Fruit fly (Drosophila melanogaster) whole organism, wandering third instar larva: ENCODE data around the gene cyr.

Experiments
- Abd-B ChIP-seq: fragments of >200 bp; optimal IDR thresholded peaks from 2 replicates; lab custom pipeline; 2017; ENCODE audit warnings: missing biosample characterization, missing genetic modification characterization
- CG9705 ChIP-seq: fragments of 200-800 bp; sonication (Bioruptor generic); optimal IDR thresholded peaks from 2 replicates; lab custom pipeline; 2018; ENCODE audit warnings: missing biosample characterization, mild to moderate bottlenecking, missing genetic modification characterization
- Hr78 ChIP-seq: fragments of >200 bp; optimal IDR thresholded peaks from 2 replicates; lab custom pipeline; 2017; ENCODE audit warnings: missing biosample characterization, missing genetic modification characterization
- Myc ChIP-seq: fragments of >200 bp; optimal IDR thresholded peaks from 2 replicates; lab custom pipeline; 2017
- N ChIP-seq: fragments of >200 bp; optimal IDR thresholded peaks from 2 replicates; lab custom pipeline; 2018; ENCODE audit warnings: missing biosample characterization, missing external identifiers, missing genetic modification characterization
- OdsH ChIP-seq: fragments of 200-800 bp; sonication (Bioruptor generic); optimal IDR thresholded peaks from 2 replicates; lab custom pipeline; 2016; ENCODE audit warnings: missing biosample characterization, mild to moderate bottlenecking, missing genetic modification characterization
- dl ChIP-seq, 2 experiments: fragments of 175-275, 200-275 bp in 1 of 2; fragments of 200-275 bp in 1 of 2; sonication (Bioruptor generic); optimal IDR thresholded peaks; lab custom pipeline; 2018; ENCODE audit warnings: mild to moderate bottlenecking in 2 of 2, missing biosample characterization in 2 of 2, missing genetic modification characterization in 2 of 2, moderate library complexity in 2 of 2; ENCODE audit not compliant: partially characterized antibody in 2 of 2, insufficient read depth in 1 of 2
- pan ChIP-seq: fragments of >200 bp; optimal IDR thresholded peaks from 2 replicates; lab custom pipeline; 2017
- psq ChIP-seq: fragments of 200-800 bp; sonication (Bioruptor generic); optimal IDR thresholded peaks from 3 replicates; lab custom pipeline; 2017; ENCODE audit warnings: missing biosample characterization, mild to moderate bottlenecking, missing genetic modification characterization, moderate library complexity
- usp ChIP-seq: fragments of >200 bp; optimal IDR thresholded peaks from 2 replicates; lab custom pipeline; 2017; ENCODE audit warnings: missing biosample characterization, missing genetic modification characterization

- TF ChIP-seq usp (no peak), Hr78 (GFP tag; lab: Kevin White, UChicago) (no peak), psq (GFP tag; lab: Kevin White, UChicago) (no peak), Abd-B (no peak), pan (no peak), dl (GFP tag; optimal IDR thresholded peaks at IDR 0.05; lab: Kevin White, UChicago; ENCODE audit: insufficient read depth in 1 of 2, partially characterized antibody in 2 of 2) (no peak), CG9705 (GFP tag; lab: Kevin White, UChicago) (no peak), Myc (lab: Kevin White, UChicago) (no peak), OdsH (GFP tag; lab: Kevin White, UChicago) (no peak), N (GFP tag; lab: Kevin White, UChicago) (no peak)
Observed at dm6 chrX:8100826-8101079, 34.8 kb downstream of the cyr start.
